Fruit fly (Drosophila melanogaster) whole organism, prepupa: ENCODE data around the gene CG42749.

Experiments
- Blimp-1 ChIP-seq: fragments of 200-800 bp; sonication (Bioruptor generic); optimal IDR thresholded peaks from 3 replicates; lab custom pipeline; 2017; ENCODE audit warnings: missing biosample characterization, missing genetic modification characterization, mild to moderate bottlenecking, moderate library complexity, missing genetic modification reagents
- CG1621 ChIP-seq: fragments of 200-800 bp; sonication (Bioruptor generic); optimal IDR thresholded peaks from 3 replicates; lab custom pipeline; 2018; ENCODE audit warnings: missing biosample characterization, mild to moderate bottlenecking, missing genetic modification characterization
- CG31627 ChIP-seq: fragments of 200-800 bp; sonication (Bioruptor generic); optimal IDR thresholded peaks from 3 replicates; lab custom pipeline; 2016; ENCODE audit warnings: missing biosample characterization, missing genetic modification characterization
- CG34406 ChIP-seq: fragments of 200-800 bp; sonication (Bioruptor generic); optimal IDR thresholded peaks from 3 replicates; lab custom pipeline; 2016; ENCODE audit warnings: missing biosample characterization, missing genetic modification characterization
- CG6808 ChIP-seq: fragments of 200-800 bp; sonication (Bioruptor generic); optimal IDR thresholded peaks from 3 replicates; lab custom pipeline; 2017; ENCODE audit warnings: missing biosample characterization, missing genetic modification characterization, mild to moderate bottlenecking, moderate library complexity, missing genetic modification reagents
- Gug ChIP-seq: fragments of 200-800 bp; sonication (Bioruptor generic); IDR thresholded peaks from 2 replicates; pipeline ENCODE4 v1.3.6; 2022; ENCODE audit warnings: missing biosample characterization, missing genetic modification characterization
- Met ChIP-seq: fragments of 200-800 bp; sonication (Bioruptor generic); optimal IDR thresholded peaks from 3 replicates; lab custom pipeline; 2016; ENCODE audit warnings: missing biosample characterization, missing genetic modification characterization
- Sox102F ChIP-seq: fragments of 200-800 bp; sonication (Bioruptor generic); optimal IDR thresholded peaks from 2 replicates; lab custom pipeline; 2016; ENCODE audit warnings: missing biosample characterization, mild to moderate bottlenecking, missing genetic modification characterization
- Sox15 ChIP-seq: fragments of 200-800 bp; sonication (Bioruptor generic); optimal IDR thresholded peaks from 3 replicates; lab custom pipeline; 2016; ENCODE audit warnings: missing biosample characterization, missing genetic modification characterization
- acj6 ChIP-seq: fragments of 200-800 bp; sonication (Bioruptor generic); optimal IDR thresholded peaks from 3 replicates; lab custom pipeline; 2016; ENCODE audit warnings: missing biosample characterization, missing genetic modification characterization
- topi ChIP-seq: fragments of 200-800 bp; sonication (Bioruptor generic); optimal IDR thresholded peaks from 3 replicates; lab custom pipeline; 2016; ENCODE audit warnings: missing biosample characterization, missing genetic modification characterization

dm6 chrX:5337316-5337715 is 41.5 kb downstream of the CG42749 start:
- TF ChIP-seq CG1621 (tag; lab: Kevin White, UChicago) (no peak), Sox102F (no peak), CG6808 (no peak), Sox15 (GFP tag; lab: Kevin White, UChicago) (no peak), topi (GFP tag; lab: Kevin White, UChicago) (no peak), acj6 (GFP tag; lab: Kevin White, UChicago) (no peak), Met (GFP tag; lab: Kevin White, UChicago) (no peak), Gug (GFP tag; lab: Robert Waterston, UW) (no peak), Blimp-1 (GFP tag; lab: Kevin White, UChicago) (no peak), CG34406 (GFP tag; lab: Kevin White, UChicago) (no peak), CG31627 (GFP tag; lab: Kevin White, UChicago) (no peak)
